Fruit fly (Drosophila melanogaster): Measurements from ENCODE around the gene CG3213.
A peak's percentile ranks its signal among the peaks of the same experiment; 100 is the strongest.

Gene CG3213

dm6 chr2L:3555408-3556058 is 36.1 kb upstream of the CG3213 start (continued):
- TF ChIP-seq CG7357 (GFP tag; IDR thresholded peaks at IDR 0.05) (0 out of 3 replicates have a peak, but pooled peaks have one; percentile 14), CG8765 (GFP tag; IDR thresholded peaks at IDR 0.05) (peak; percentile 44; the same call in 1 of the 2 replicates), CG17361 (GFP tag; IDR thresholded peaks at IDR 0.05) (peak; percentile 19; the same call in 1 of the 3 replicates), Dp (GFP tag; optimal IDR thresholded peaks at IDR 0.05) (no peak), gcm2 (GFP tag; optimal IDR thresholded peaks at IDR 0.05) (no peak), H2.0 (GFP tag; IDR thresholded peaks at IDR 0.05) (no peak), CG14710 (tag; optimal IDR thresholded peaks at IDR 0.05) (peak; percentile 57), Med (GFP tag) (peak; percentile 50), Ada2b (GFP tag; IDR thresholded peaks at IDR 0.05) (no peak), Asciz (GFP tag; optimal IDR thresholded peaks at IDR 0.05) (no peak), CG13123 (GFP tag; optimal IDR thresholded peaks at IDR 0.05) (no peak), CG17328 (GFP tag; IDR thresholded peaks at IDR 0.05) (0 out of 2 replicates have a peak, but pooled peaks have one; percentile 34), twi (tag; optimal IDR thresholded peaks at IDR 0.05) (peak; percentile 3), D19A (tag; optimal IDR thresholded peaks at IDR 0.05) (peak; percentile 21), CG33557 (GFP tag; optimal IDR thresholded peaks at IDR 0.05) (peak; percentile 54), Dll (GFP tag; IDR thresholded peaks at IDR 0.05; ENCODE audit: partially characterized antibody) (peak; percentile 74), sisA (GFP tag; IDR thresholded peaks at IDR 0.05) (no peak), CG11504 (tag; optimal IDR thresholded peaks at IDR 0.05) (peak; percentile 32), Gsc (GFP tag; IDR thresholded peaks at IDR 0.05) (no peak), Xrp1 (GFP tag; IDR thresholded peaks at IDR 0.05) (peak; percentile 89), Optix (GFP tag; IDR thresholded peaks at IDR 0.05) (peak; percentile 51; the same call in 1 of the 3 replicates), CG3995 (GFP tag; optimal IDR thresholded peaks at IDR 0.05) (no peak), Aef1 (GFP tag; IDR thresholded peaks at IDR 0.05) (no peak), ewg (GFP tag; optimal IDR thresholded peaks at IDR 0.05) (no peak), sna (GFP tag; IDR thresholded peaks at IDR 0.05; ENCODE audit: partially characterized antibody) (0 out of 2 replicates have a peak, but pooled peaks have one; percentile 25), Chrac-16 (GFP tag; optimal IDR thresholded peaks at IDR 0.05) (peak; percentile 15), CG4360 (GFP tag; IDR thresholded peaks at IDR 0.05) (no peak), zen (tag; optimal IDR thresholded peaks at IDR 0.05) (peak; percentile 17), CG8359 (GFP tag; optimal IDR thresholded peaks at IDR 0.05; ENCODE audit: borderline replicate concordance) (peak; percentile 36), CG17829 (tag; optimal IDR thresholded peaks at IDR 0.05) (peak; percentile 37), CG4282 (GFP tag; optimal IDR thresholded peaks at IDR 0.05) (no peak), eve (GFP tag; optimal IDR thresholded peaks at IDR 0.05) (no peak), pnt (GFP tag; optimal IDR thresholded peaks at IDR 0.05) (no peak), CG1647 (GFP tag; optimal IDR thresholded peaks at IDR 0.05) (no peak), NC2α (GFP tag; optimal IDR thresholded peaks at IDR 0.05) (no peak), CG10979 (tag; optimal IDR thresholded peaks at IDR 0.05) (peak; percentile 55), ab (GFP tag; optimal IDR thresholded peaks at IDR 0.05) (no peak), sens (GFP tag) (peak; percentile 87), stc (GFP tag; IDR thresholded peaks at IDR 0.05) (0 out of 2 replicates have a peak, but pooled peaks have one; percentile 27), unpg (GFP tag; optimal IDR thresholded peaks at IDR 0.05) (peak; percentile 12), sob (GFP tag; IDR thresholded peaks at IDR 0.05) (peak; percentile 58; the same call in 1 of the 2 replicates), Doc3 (GFP tag; IDR thresholded peaks at IDR 0.05; ENCODE audit: partially characterized antibody) (peak; percentile 63; the same call in 2 of the 3 replicates), Deaf1 (tag; optimal IDR thresholded peaks at IDR 0.05) (no peak), amos (GFP tag; IDR thresholded peaks at IDR 0.05; ENCODE audit: partially characterized antibody) (peak; percentile 26; the same call in 1 of the 2 replicates), dan (GFP tag; IDR thresholded peaks at IDR 0.05) (peak; percentile 45; the same call in 1 of the 2 replicates), Dip2 (GFP tag; IDR thresholded peaks at IDR 0.05) (no peak), jumu (GFP tag; optimal IDR thresholded peaks at IDR 0.05) (no peak), croc (GFP tag; conservative IDR thresholded peaks at IDR 0.05) (no peak), CG4424 (GFP tag; optimal IDR thresholded peaks at IDR 0.05) (peak; percentile 50), CG12391 (tag; optimal IDR thresholded peaks at IDR 0.05) (peak; percentile 24)

Measured in whole organism, embryonic.